Worm (Caenorhabditis elegans) whole organism, young adult: ENCODE results near the gene F44G4.1.

Experiments used
- B0035.1 ChIP-seq: sonication (generic microtip); optimal IDR thresholded peaks from 2 replicates; lab custom pipeline; 2016; ENCODE audit warnings: missing genetic modification characterization, mild to moderate bottlenecking, missing compliant biosample characterization, missing genotype, missing genetic modification reagents
- C06A6.2 ChIP-seq: fragments of 200-800 bp; sonication (Bioruptor generic); conservative IDR thresholded peaks from 2 replicates; pipeline ENCODE4 v1.3.6; 2022; ENCODE audit warnings: missing genetic modification characterization, missing compliant biosample characterization
- D2030.7 ChIP-seq: fragments of 200-800 bp; sonication (Bioruptor generic); IDR thresholded peaks from 2 replicates; pipeline ENCODE4 v1.3.6; 2022; ENCODE audit warnings: missing genetic modification reagents, missing genetic modification characterization, missing compliant biosample characterization
- F10E7.11 ChIP-seq: sonication (generic microtip); optimal IDR thresholded peaks from 2 replicates; lab custom pipeline; 2017; ENCODE audit warnings: mild to moderate bottlenecking, missing genetic modification characterization, moderate library complexity, missing compliant biosample characterization
- F37B4.10 ChIP-seq: fragments of 200-800 bp; sonication (Bioruptor generic); IDR thresholded peaks from 2 replicates; pipeline ENCODE4 v1.3.6; 2022; ENCODE audit warnings: missing genetic modification characterization, missing compliant biosample characterization
- F55B11.4 ChIP-seq: sonication (generic microtip); optimal IDR thresholded peaks from 2 replicates; lab custom pipeline; 2016; ENCODE audit warnings: missing compliant biosample characterization, missing genetic modification characterization, borderline replicate concordance; ENCODE audit not compliant: insufficient read depth
- K12H6.12 ChIP-seq: fragments of 200-800 bp; sonication (Bioruptor generic); optimal IDR thresholded peaks from 2 replicates; lab custom pipeline; 2018; ENCODE audit warnings: mild to moderate bottlenecking, missing genetic modification characterization, missing compliant biosample characterization
- Y53F4B.3 ChIP-seq: fragments of 200-800 bp; sonication (Bioruptor generic); IDR thresholded peaks from 2 replicates; pipeline ENCODE4 v1.3.6; 2022; ENCODE audit warnings: missing genetic modification reagents, missing genetic modification characterization, missing compliant biosample characterization
- akir-1 ChIP-seq: fragments of 200-800 bp; sonication (Bioruptor generic); optimal IDR thresholded peaks from 2 replicates; lab custom pipeline; 2018; ENCODE audit warnings: mild to moderate bottlenecking, missing genetic modification characterization, moderate library complexity, missing compliant biosample characterization
- ama-1 ChIP-seq, 3 experiments: fragments of 150-350 bp in 1 of 3; sonication (generic microtip) in 2 of 3; optimal IDR thresholded peaks; 2 replicates each; lab custom pipeline; 2014 to 2018; ENCODE audit warnings: missing biosample characterization in 2 of 3, missing genetic modification characterization in 2 of 3, missing genetic modification reagents in 2 of 3
- aptf-3 ChIP-seq: fragments of 200-800 bp; sonication (Bioruptor generic); IDR thresholded peaks from 2 replicates; pipeline ENCODE4 v1.3.6; 2022; ENCODE audit warnings: missing genetic modification characterization, missing compliant biosample characterization
- bed-1 ChIP-seq: fragments of 200-800 bp; sonication (Bioruptor generic); IDR thresholded peaks from 2 replicates; pipeline ENCODE4 v1.3.6; 2022; ENCODE audit warnings: missing genetic modification reagents, missing genetic modification characterization, missing compliant biosample characterization
- bed-2 ChIP-seq: fragments of 200-800 bp; sonication (Bioruptor generic); IDR thresholded peaks from 2 replicates; pipeline ENCODE4 v1.3.6; 2022; ENCODE audit warnings: missing genetic modification reagents, missing genetic modification characterization, missing compliant biosample characterization
- ceh-27 ChIP-seq: fragments of 200-800 bp; sonication (Bioruptor generic); optimal IDR thresholded peaks from 2 replicates; lab custom pipeline; 2018; ENCODE audit warnings: mild to moderate bottlenecking, missing genetic modification characterization, moderate library complexity, missing compliant biosample characterization
- ceh-79 ChIP-seq: sonication (generic microtip); optimal IDR thresholded peaks from 2 replicates; lab custom pipeline; 2017; ENCODE audit warnings: mild to moderate bottlenecking, missing genetic modification characterization, missing compliant biosample characterization
- chd-7 ChIP-seq: sonication (generic microtip); optimal IDR thresholded peaks from 2 replicates; lab custom pipeline; 2016; ENCODE audit warnings: mild to moderate bottlenecking, missing genetic modification characterization, moderate library complexity, missing compliant biosample characterization
- dox-1 ChIP-seq: fragments of 200-800 bp; sonication (Bioruptor generic); IDR thresholded peaks from 2 replicates; pipeline ENCODE4 v1.3.6; 2022; ENCODE audit warnings: missing genetic modification reagents, missing genetic modification characterization, missing compliant biosample characterization
- dpff-1 ChIP-seq: sonication (generic microtip); optimal IDR thresholded peaks from 2 replicates; lab custom pipeline; 2017; ENCODE audit warnings: mild to moderate bottlenecking, missing genetic modification characterization, missing compliant biosample characterization
- egl-18 ChIP-seq: fragments of 200-800 bp; sonication (Bioruptor generic); IDR thresholded peaks from 2 replicates; pipeline ENCODE4 v1.3.6; 2022; ENCODE audit warnings: missing genetic modification reagents, missing genetic modification characterization, missing compliant biosample characterization
- egrh-3 ChIP-seq: fragments of 200-800 bp; sonication (Bioruptor generic); IDR thresholded peaks from 2 replicates; pipeline ENCODE4 v1.3.6; 2022; ENCODE audit warnings: missing genetic modification reagents, missing genetic modification characterization, missing compliant biosample characterization
- ets-4 ChIP-seq: fragments of 200-800 bp; sonication (Bioruptor generic); optimal IDR thresholded peaks from 2 replicates; lab custom pipeline; 2018; ENCODE audit warnings: mild to moderate bottlenecking, missing genetic modification characterization, missing compliant biosample characterization
- hmg-1.2 ChIP-seq: fragments of 200-800 bp; sonication (Bioruptor generic); IDR thresholded peaks from 2 replicates; pipeline ENCODE4 v1.3.6; 2022; ENCODE audit warnings: missing genetic modification reagents, missing genetic modification characterization, missing compliant biosample characterization
- hmg-20 ChIP-seq: fragments of 200-800 bp; sonication (Bioruptor generic); IDR thresholded peaks from 2 replicates; pipeline ENCODE4 v1.3.6; 2022; ENCODE audit warnings: missing genetic modification reagents, missing genetic modification characterization, missing compliant biosample characterization
- lag-1 ChIP-seq: fragments of 200-800 bp; sonication (Bioruptor generic); IDR thresholded peaks from 2 replicates; pipeline ENCODE4 v1.3.6; 2022; ENCODE audit warnings: missing genetic modification reagents, missing genetic modification characterization, missing compliant biosample characterization
- let-526 ChIP-seq: fragments of 200-800 bp; sonication (Bioruptor generic); IDR thresholded peaks from 2 replicates; pipeline ENCODE4 v1.3.6; 2022; ENCODE audit warnings: missing genetic modification reagents, missing genetic modification characterization, missing compliant biosample characterization
- lin-40 ChIP-seq: sonication (generic microtip); optimal IDR thresholded peaks from 2 replicates; lab custom pipeline; 2016; ENCODE audit warnings: missing genetic modification characterization, mild to moderate bottlenecking, missing compliant biosample characterization, missing genotype, missing genetic modification reagents
- lin-54 ChIP-seq: fragments of 200-800 bp; sonication (Bioruptor generic); optimal IDR thresholded peaks from 2 replicates; lab custom pipeline; 2018; ENCODE audit warnings: mild to moderate bottlenecking, missing genetic modification characterization, missing compliant biosample characterization
- mcd-1 ChIP-seq: fragments of 200-800 bp; sonication (Bioruptor generic); IDR thresholded peaks from 2 replicates; pipeline ENCODE4 v1.3.6; 2022; ENCODE audit warnings: missing genetic modification reagents, missing genetic modification characterization, missing compliant biosample characterization
- nfya-2 ChIP-seq: fragments of 200-800 bp; sonication (Bioruptor generic); IDR thresholded peaks from 2 replicates; pipeline ENCODE4 v1.3.6; 2022; ENCODE audit warnings: missing genetic modification reagents, missing genetic modification characterization, missing compliant biosample characterization
- nhr-27 ChIP-seq: fragments of 200-800 bp; sonication (Bioruptor generic); optimal IDR thresholded peaks from 2 replicates; lab custom pipeline; 2018; ENCODE audit warnings: mild to moderate bottlenecking, missing genetic modification characterization, moderate library complexity, missing compliant biosample characterization
- rec-8 ChIP-seq, 2 experiments: sonication (generic microtip); optimal IDR thresholded peaks; 2 replicates each; lab custom pipeline; 2016; ENCODE audit warnings: mild to moderate bottlenecking in 2 of 2, missing genetic modification characterization in 2 of 2, missing genetic modification reagents in 2 of 2, missing genotype in 2 of 2, missing biosample characterization in 1 of 2, missing compliant biosample characterization in 1 of 2, moderate library complexity in 1 of 2
- tbx-9 ChIP-seq: sonication (generic microtip); optimal IDR thresholded peaks from 2 replicates; lab custom pipeline; 2016; ENCODE audit warnings: borderline replicate concordance, missing genetic modification characterization, inconsistent platforms, missing compliant biosample characterization
- zfh-2 ChIP-seq: fragments of 200-800 bp; sonication (Bioruptor generic); conservative IDR thresholded peaks from 2 replicates; pipeline ENCODE4 v1.3.6; 2022; ENCODE audit warnings: missing genetic modification reagents, missing genetic modification characterization, missing compliant biosample characterization
- ztf-18 ChIP-seq: sonication (generic microtip); optimal IDR thresholded peaks from 2 replicates; lab custom pipeline; 2016; ENCODE audit warnings: missing genotype, mild to moderate bottlenecking, missing genetic modification characterization, missing compliant biosample characterization
- ztf-22 ChIP-seq: fragments of 200-800 bp; sonication (Bioruptor generic); optimal IDR thresholded peaks from 2 replicates; lab custom pipeline; 2018; ENCODE audit warnings: mild to moderate bottlenecking, missing genetic modification characterization, moderate library complexity, missing compliant biosample characterization
- ztf-26 ChIP-seq: sonication (generic microtip); optimal IDR thresholded peaks from 2 replicates; lab custom pipeline; 2017; ENCODE audit warnings: missing genetic modification characterization, missing compliant biosample characterization
- ztf-6 ChIP-seq: fragments of 200-800 bp; sonication (Bioruptor generic); IDR thresholded peaks from 2 replicates; pipeline ENCODE4 v1.3.6; 2022; ENCODE audit warnings: missing genetic modification reagents, missing genetic modification characterization, missing compliant biosample characterization

F44G4.1 gene

ce11 chrII:9009976-9010702 is 15.7 kb downstream of the F44G4.1 start:
- TF ChIP-seq nhr-27 (tag; lab: Kevin White, UChicago) (no peak), lin-40 (tag; lab: Kevin White, UChicago) (no peak), egl-18 (GFP tag; lab: Robert Waterston, UW) (no peak), ztf-26 (tag; lab: Kevin White, UChicago) (no peak), dpff-1 (tag; lab: Kevin White, UChicago) (no peak), zfh-2 (GFP tag; lab: Robert Waterston, UW) (no peak), ets-4 (GFP tag; lab: Kevin White, UChicago) (no peak), ceh-79 (no peak), C06A6.2 (GFP tag; lab: Robert Waterston, UW) (no peak), ama-1 (optimal IDR thresholded peaks at IDR 0.05; lab: Kevin White, UChicago) (no peak), ama-1 (GFP tag; optimal IDR thresholded peaks at IDR 0.05; lab: Kevin White, UChicago) (no peak)

DNA sequence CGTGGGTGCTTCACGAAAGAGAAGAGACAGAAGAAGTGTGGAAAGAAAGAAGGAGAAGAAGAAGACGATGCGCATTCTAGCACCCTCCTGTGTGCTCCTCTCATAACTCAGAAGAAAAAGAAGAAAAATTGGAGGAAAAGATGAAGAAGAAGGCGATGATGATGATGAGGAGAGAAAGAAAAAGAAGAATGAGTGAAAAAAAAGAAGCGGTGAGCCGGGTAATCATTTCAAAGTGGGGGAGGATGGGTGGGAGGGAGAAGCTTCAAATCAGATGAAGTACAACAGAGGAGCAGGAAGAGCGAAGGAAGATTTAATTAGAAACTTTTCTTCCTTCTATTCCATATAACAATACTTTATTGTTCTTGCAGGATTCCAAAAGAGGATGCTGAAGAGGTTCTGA is 16.3 kb downstream of the F44G4.1 start:
- TF ChIP-seq tbx-9 (tag; lab: Kevin White, UChicago), result no peak
- TF ChIP-seq zfh-2 (GFP tag; lab: Robert Waterston, UW), result 0 out of 2 replicates have a peak, but pooled peaks have one; percentile 22

ce11 chrII:9013341-9013740 is 18.9 kb downstream of the F44G4.1 start:
- TF ChIP-seq ztf-6 (GFP tag; lab: Robert Waterston, UW) (0 out of 2 replicates have a peak, but pooled peaks have one; percentile 4), bed-2 (GFP tag; lab: Robert Waterston, UW) (no peak), dox-1 (GFP tag; lab: Robert Waterston, UW) (peak; percentile 41; the same call in 1 of the 2 replicates), B0035.1 (tag; lab: Kevin White, UChicago) (no peak), akir-1 (GFP tag; lab: Kevin White, UChicago) (no peak), lin-54 (GFP tag; lab: Kevin White, UChicago) (no peak), mcd-1 (GFP tag; lab: Robert Waterston, UW) (0 out of 2 replicates have a peak, but pooled peaks have one; percentile 40), ceh-27 (GFP tag; lab: Kevin White, UChicago) (peak; percentile 31), ztf-18 (tag; lab: Kevin White, UChicago) (no peak), lag-1 (GFP tag; lab: Robert Waterston, UW) (no peak), egrh-3 (GFP tag; lab: Robert Waterston, UW) (peak; percentile 38; the same call in 1 of the 2 replicates), zfh-2 (GFP tag; lab: Robert Waterston, UW) (peak; percentile 93), nfya-2 (no peak), F55B11.4 (tag; lab: Kevin White, UChicago) (no peak), Y53F4B.3 (GFP tag; lab: Robert Waterston, UW) (no peak), rec-8 (tag; optimal IDR thresholded peaks at IDR 0.05; lab: Kevin White, UChicago) (no peak), ztf-22 (no peak), bed-1 (GFP tag; lab: Robert Waterston, UW) (no peak), hmg-20 (no peak), hmg-1.2 (GFP tag; lab: Robert Waterston, UW) (0 out of 2 replicates have a peak, but pooled peaks have one; percentile 19), chd-7 (tag; lab: Kevin White, UChicago) (peak; percentile 36), K12H6.12 (tag; lab: Kevin White, UChicago) (peak; percentile 55), aptf-3 (GFP tag; lab: Robert Waterston, UW) (no peak), lin-40 (tag; lab: Kevin White, UChicago) (no peak), D2030.7 (no peak), ztf-26 (tag; lab: Kevin White, UChicago) (no peak), F37B4.10 (GFP tag; lab: Robert Waterston, UW) (no peak), let-526 (GFP tag; lab: Robert Waterston, UW) (no peak), F10E7.11 (tag; lab: Kevin White, UChicago) (no peak)
- TF ChIP-seq, all 124 proteins: peak for 9
